Fruit fly (Drosophila melanogaster) whole organism, embryonic: ENCODE measurements around the gene Pp1-87B.

ENCODE experiments used
- Abd-B ChIP-seq: fragments of 200-800 bp; sonication (Bioruptor generic); optimal IDR thresholded peaks from 2 replicates; lab custom pipeline; 2018; ENCODE audit warnings: missing biosample characterization, mild to moderate bottlenecking, missing genetic modification characterization, moderate library complexity
- Ada2b ChIP-seq: fragments of 200-800 bp; sonication (Bioruptor generic); IDR thresholded peaks from 2 replicates; pipeline ENCODE4 v1.3.6; 2022; ENCODE audit warnings: missing biosample characterization, missing genetic modification characterization
- Atf3 ChIP-seq: fragments of 200-800 bp; sonication (Bioruptor generic); optimal IDR thresholded peaks from 3 replicates; lab custom pipeline; 2016; ENCODE audit warnings: missing biosample characterization, missing genetic modification characterization
- Awh ChIP-seq: fragments of 200-800 bp; sonication (Bioruptor generic); IDR thresholded peaks from 2 replicates; pipeline ENCODE4, ENCODE4 v1.3.6; 2022; ENCODE audit warnings: missing biosample characterization, missing genetic modification characterization
- B-H2 ChIP-seq: fragments of 200-800 bp; sonication (Bioruptor generic); optimal IDR thresholded peaks from 2 replicates; lab custom pipeline; 2018; ENCODE audit warnings: missing biosample characterization, mild to moderate bottlenecking, missing genetic modification characterization
- Bteb2 ChIP-seq: fragments of 200-800 bp; sonication (Bioruptor generic); optimal IDR thresholded peaks from 2 replicates; lab custom pipeline; 2016; ENCODE audit warnings: missing biosample characterization, missing genetic modification characterization
- CG10979 ChIP-seq: fragments of 200-800 bp; sonication (Bioruptor generic); optimal IDR thresholded peaks from 2 replicates; lab custom pipeline; 2018; ENCODE audit warnings: missing biosample characterization, mild to moderate bottlenecking, missing genetic modification characterization, moderate library complexity
- CG11093 ChIP-seq: fragments of 200-800 bp; sonication (Bioruptor generic); IDR thresholded peaks from 3 replicates; pipeline ENCODE4 v1.3.6; 2022; ENCODE audit warnings: missing biosample characterization, missing genetic modification characterization
- CG11695 ChIP-seq: fragments of 200-800 bp; sonication (Bioruptor generic); IDR thresholded peaks from 3 replicates; pipeline ENCODE4 v1.3.6; 2022; ENCODE audit warnings: missing biosample characterization, missing genetic modification characterization
- CG11696 ChIP-seq: fragments of 200-800 bp; sonication (Bioruptor generic); IDR thresholded peaks from 2 replicates; pipeline ENCODE4 v1.3.6; 2022; ENCODE audit warnings: missing biosample characterization, missing genetic modification characterization
- CG14667 ChIP-seq: fragments of 200-800 bp; sonication (Bioruptor generic); IDR thresholded peaks from 2 replicates; pipeline ENCODE4 v1.3.6; 2022; ENCODE audit warnings: missing biosample characterization, missing genetic modification characterization
- CG15011 ChIP-seq: fragments of 200-800 bp; sonication (Bioruptor generic); optimal IDR thresholded peaks from 3 replicates; lab custom pipeline; 2018; ENCODE audit warnings: missing biosample characterization, mild to moderate bottlenecking, missing genetic modification characterization
- CG1603 ChIP-seq: fragments of 200-800 bp; sonication (Bioruptor generic); optimal IDR thresholded peaks from 2 replicates; lab custom pipeline; 2019; ENCODE audit warnings: missing biosample characterization, mild to moderate bottlenecking, missing genetic modification characterization, moderate library complexity
- CG17612 ChIP-seq: fragments of 200-800 bp; sonication (Bioruptor generic); IDR thresholded peaks from 2 replicates; pipeline ENCODE4 v1.3.6; 2022; ENCODE audit warnings: missing biosample characterization, missing genetic modification characterization
- CG1832 ChIP-seq: fragments of 200-800 bp; sonication (Bioruptor generic); optimal IDR thresholded peaks from 2 replicates; lab custom pipeline; 2017; ENCODE audit warnings: missing biosample characterization, mild to moderate bottlenecking, missing genetic modification characterization, inconsistent platforms
- CG2712 ChIP-seq: fragments of 200-800 bp; optimal IDR thresholded peaks from 3 replicates; lab custom pipeline; 2019; ENCODE audit warnings: missing biosample characterization, mild to moderate bottlenecking, missing genetic modification characterization, moderate library complexity
- CG2889 ChIP-seq: fragments of 200-800 bp; sonication (Bioruptor generic); IDR thresholded peaks from 3 replicates; pipeline ENCODE4 v1.3.6; 2022; ENCODE audit warnings: missing biosample characterization, missing genetic modification characterization
- CG30431 ChIP-seq: fragments of 200-800 bp; sonication (Bioruptor generic); optimal IDR thresholded peaks from 2 replicates; lab custom pipeline; 2017; ENCODE audit warnings: missing biosample characterization, missing genetic modification characterization
- CG3407 ChIP-seq: fragments of 200-800 bp; sonication (Bioruptor generic); optimal IDR thresholded peaks from 2 replicates; lab custom pipeline; 2018; ENCODE audit warnings: missing biosample characterization, mild to moderate bottlenecking, missing genetic modification characterization
- CG34422 ChIP-seq: fragments of 200-800 bp; sonication (Bioruptor generic); IDR thresholded peaks from 3 replicates; pipeline ENCODE4 v1.3.6; 2022; ENCODE audit warnings: missing biosample characterization, missing genetic modification characterization
- CG6765 ChIP-seq: fragments of 200-800 bp; sonication (Bioruptor generic); optimal IDR thresholded peaks from 3 replicates; lab custom pipeline; 2017; ENCODE audit warnings: missing biosample characterization, mild to moderate bottlenecking, missing genetic modification characterization
- CG6791 ChIP-seq: fragments of 200-800 bp; sonication (Bioruptor generic); IDR thresholded peaks from 3 replicates; pipeline ENCODE4 v1.3.6; 2022; ENCODE audit warnings: missing biosample characterization, missing genetic modification characterization; ENCODE audit not compliant: partially characterized antibody
- CG7963 ChIP-seq: fragments of 200-800 bp; sonication (Bioruptor generic); IDR thresholded peaks from 3 replicates; pipeline ENCODE4 v1.3.6; 2022; ENCODE audit warnings: missing biosample characterization, missing genetic modification characterization; ENCODE audit not compliant: partially characterized antibody
- CG7987 ChIP-seq: fragments of 200-800 bp; sonication (Bioruptor generic); optimal IDR thresholded peaks from 2 replicates; lab custom pipeline; 2018; ENCODE audit warnings: missing biosample characterization, mild to moderate bottlenecking, missing genetic modification characterization, moderate library complexity
- CG8924 ChIP-seq: fragments of 200-800 bp; optimal IDR thresholded peaks from 3 replicates; lab custom pipeline; 2019; ENCODE audit warnings: missing biosample characterization, mild to moderate bottlenecking, missing genetic modification characterization, moderate library complexity
- CG8944 ChIP-seq: fragments of 200-800 bp; sonication (Bioruptor generic); optimal IDR thresholded peaks from 3 replicates; lab custom pipeline; 2016; ENCODE audit warnings: missing biosample characterization, missing genetic modification characterization
- CTCF ChIP-seq: fragments of 200-800 bp; sonication (Bioruptor generic); optimal IDR thresholded peaks from 2 replicates; lab custom pipeline; 2017; ENCODE audit warnings: missing biosample characterization, mild to moderate bottlenecking, missing genetic modification characterization, moderate library complexity
- CkIIα-i1 ChIP-seq: fragments of 200-800 bp; sonication (Bioruptor generic); IDR thresholded peaks from 2 replicates; pipeline ENCODE4 v1.3.6; 2022; ENCODE audit warnings: missing biosample characterization, missing genetic modification characterization
- Dbx ChIP-seq: fragments of 200-800 bp; sonication (Bioruptor generic); IDR thresholded peaks from 3 replicates; pipeline ENCODE4 v1.3.6; 2022; ENCODE audit warnings: missing biosample characterization, missing genetic modification characterization
- H15 ChIP-seq: fragments of 200-800 bp; sonication (Bioruptor generic); IDR thresholded peaks from 3 replicates; pipeline ENCODE4 v1.3.6; 2022; ENCODE audit warnings: missing biosample characterization, missing genetic modification characterization
- MBD-R2 ChIP-seq: fragments of 200-800 bp; sonication (Bioruptor generic); IDR thresholded peaks from 2 replicates; pipeline ENCODE4 v1.3.6; 2022; ENCODE audit warnings: missing biosample characterization, missing genetic modification characterization
- Mrtf ChIP-seq: fragments of 200-800 bp; sonication (Bioruptor generic); IDR thresholded peaks from 3 replicates; pipeline ENCODE4 v1.3.6; 2022; ENCODE audit warnings: missing biosample characterization, missing genetic modification characterization
- Nf-YB ChIP-seq: fragments of 200-800 bp; sonication (Bioruptor generic); optimal IDR thresholded peaks from 3 replicates; lab custom pipeline; 2019; ENCODE audit warnings: missing biosample characterization, mild to moderate bottlenecking, missing genetic modification characterization, moderate library complexity
- Oli ChIP-seq: fragments of 200-800 bp; sonication (Bioruptor generic); optimal IDR thresholded peaks from 2 replicates; lab custom pipeline; 2018; ENCODE audit warnings: missing biosample characterization, mild to moderate bottlenecking, missing genetic modification characterization, moderate library complexity
- Scr ChIP-seq: fragments of 200-800 bp; sonication (Bioruptor generic); IDR thresholded peaks from 2 replicates; pipeline ENCODE4 v1.3.6; 2022; ENCODE audit warnings: missing biosample characterization, missing genetic modification characterization; ENCODE audit not compliant: partially characterized antibody
- Six4 ChIP-seq: fragments of 200-800 bp; sonication (Bioruptor generic); optimal IDR thresholded peaks from 2 replicates; lab custom pipeline; 2016; ENCODE audit warnings: missing biosample characterization, missing genetic modification characterization
- Xrp1 ChIP-seq: fragments of 200-800 bp; sonication (Bioruptor generic); IDR thresholded peaks from 2 replicates; pipeline ENCODE4 v1.3.6; 2022; ENCODE audit warnings: missing biosample characterization, missing genetic modification characterization
- ab ChIP-seq: fragments of 200-800 bp; sonication (Bioruptor generic); optimal IDR thresholded peaks from 2 replicates; lab custom pipeline; 2016; ENCODE audit warnings: missing biosample characterization, missing genetic modification characterization
- ap ChIP-seq: fragments of 200-800 bp; sonication (Bioruptor generic); IDR thresholded peaks from 2 replicates; pipeline ENCODE4 v1.3.6; 2022; ENCODE audit warnings: missing biosample characterization, missing genetic modification characterization
- ara ChIP-seq: fragments of 200-800 bp; sonication (Bioruptor generic); IDR thresholded peaks from 2 replicates; pipeline ENCODE4 v1.3.6; 2022; ENCODE audit warnings: missing biosample characterization, missing genetic modification characterization
- crc ChIP-seq: fragments of 200-800 bp; sonication (Bioruptor generic); optimal IDR thresholded peaks from 2 replicates; lab custom pipeline; 2016; ENCODE audit warnings: missing biosample characterization, missing genetic modification characterization
- dm ChIP-seq: fragments of 200-800 bp; sonication (Bioruptor generic); optimal IDR thresholded peaks from 3 replicates; lab custom pipeline; 2016; ENCODE audit warnings: missing biosample characterization, missing genetic modification characterization
- eve ChIP-seq, 2 experiments: fragments of >200 bp; optimal IDR thresholded peaks; 2 replicates each; lab custom pipeline; 2017; ENCODE audit warnings: missing biosample characterization in 2 of 2, missing genetic modification characterization in 2 of 2
- hth ChIP-seq: fragments of >200 bp; optimal IDR thresholded peaks from 2 replicates; lab custom pipeline; 2017; ENCODE audit warnings: inconsistent platforms
- jigr1 ChIP-seq: fragments of 200-800 bp; sonication (Bioruptor generic); IDR thresholded peaks from 3 replicates; pipeline ENCODE4 v1.3.6; 2022; ENCODE audit warnings: missing biosample characterization, missing genetic modification characterization
- lov ChIP-seq, 2 experiments: fragments of 200-800 bp in 1 of 2; fragments of >200 bp in 1 of 2; sonication (Bioruptor generic) in 1 of 2; IDR thresholded peaks in 1 of 2; optimal IDR thresholded peaks in 1 of 2; 2 replicates in 1 of 2; 3 replicates in 1 of 2; pipeline versions ENCODE4 v1.3.6 to Lab custom; 2017 to 2022; ENCODE audit warnings: missing biosample characterization in 1 of 2, missing genetic modification characterization in 1 of 2
- oc ChIP-seq: fragments of 200-800 bp; sonication (Bioruptor generic); optimal IDR thresholded peaks from 2 replicates; lab custom pipeline; 2018; ENCODE audit warnings: missing biosample characterization, mild to moderate bottlenecking, missing genetic modification characterization, moderate library complexity
- pros ChIP-seq: fragments of 200-800 bp; sonication (Bioruptor generic); optimal IDR thresholded peaks from 3 replicates; lab custom pipeline; 2019; ENCODE audit warnings: missing biosample characterization, mild to moderate bottlenecking, missing genetic modification characterization, moderate library complexity
- sisA ChIP-seq: fragments of 200-800 bp; sonication (Bioruptor generic); IDR thresholded peaks from 2 replicates; pipeline ENCODE4 v1.3.6; 2022; ENCODE audit warnings: missing biosample characterization, missing genetic modification characterization
- slou ChIP-seq: fragments of 200-800 bp; sonication (Bioruptor generic); optimal IDR thresholded peaks from 3 replicates; lab custom pipeline; 2016; ENCODE audit warnings: missing biosample characterization, missing genetic modification characterization
- sob ChIP-seq: fragments of 200-800 bp; sonication (Bioruptor generic); IDR thresholded peaks from 2 replicates; pipeline ENCODE4 v1.3.6; 2022; ENCODE audit warnings: missing biosample characterization, missing genetic modification characterization
- tin ChIP-seq: fragments of 200-800 bp; sonication (Bioruptor generic); optimal IDR thresholded peaks from 3 replicates; lab custom pipeline; 2016; ENCODE audit warnings: missing biosample characterization, missing genetic modification characterization
- trem ChIP-seq: fragments of 200-800 bp; optimal IDR thresholded peaks from 3 replicates; lab custom pipeline; 2019; ENCODE audit warnings: missing biosample characterization, mild to moderate bottlenecking, missing genetic modification characterization, moderate library complexity

The Pp1-87B gene

DNA sequence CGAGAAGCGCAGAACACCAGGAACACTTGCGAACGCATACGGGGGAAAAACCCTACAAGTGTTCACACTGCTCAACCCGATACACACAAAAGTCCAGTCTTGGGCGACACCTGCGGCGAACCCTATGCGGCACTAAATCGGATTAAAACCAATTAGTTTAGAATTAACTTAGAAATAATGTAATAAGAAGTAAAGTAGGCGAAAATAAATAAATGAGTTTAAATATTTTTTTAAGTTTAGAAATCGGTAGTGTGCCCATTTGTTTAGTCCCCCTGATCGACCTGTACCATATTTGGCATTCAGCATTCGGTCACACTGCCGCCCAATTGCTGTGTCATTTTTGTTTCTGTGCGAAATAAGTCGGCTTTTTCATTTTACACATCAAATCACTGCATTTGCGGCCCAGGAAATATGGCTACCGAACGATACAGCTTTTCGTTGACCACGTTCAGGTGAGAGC is 5.3 kb upstream of the Pp1-87B start, which contains the start of gene Prosalpha2 (continued):
- TF ChIP-seq Mrtf (GFP tag; lab: Robert Waterston, UW) (no peak), CG10979 (tag; lab: Kevin White, UChicago) (no peak), CG14667 (GFP tag; lab: Robert Waterston, UW) (no peak), pros (GFP tag; lab: Kevin White, UChicago) (no peak), H15 (no peak), tin (GFP tag; lab: Kevin White, UChicago) (no peak), sob (no peak), ara (GFP tag; lab: Robert Waterston, UW) (no peak), CG3407 (GFP tag; lab: Kevin White, UChicago) (no peak), crc (GFP tag; lab: Kevin White, UChicago) (no peak), CG8924 (tag; lab: Kevin White, UChicago) (peak; percentile 11), CG17612 (GFP tag; lab: Robert Waterston, UW) (no peak), CG7963 (GFP tag; lab: Robert Waterston, UW) (no peak), CG1832 (GFP tag; lab: Kevin White, UChicago) (no peak), sisA (no peak), Oli (tag; lab: Kevin White, UChicago) (no peak), ap (GFP tag; lab: Robert Waterston, UW) (no peak), Xrp1 (GFP tag; lab: Robert Waterston, UW) (no peak), oc (tag; lab: Kevin White, UChicago) (no peak), CG15011 (GFP tag; lab: Kevin White, UChicago) (no peak), Awh (GFP tag; lab: Robert Waterston, UW) (no peak), trem (tag; lab: Kevin White, UChicago) (peak; percentile 80), CG2712 (peak; percentile 28), CG11695 (no peak), CG30431 (GFP tag; lab: Kevin White, UChicago) (no peak), CG1603 (peak; percentile 55), eve (GFP tag; optimal IDR thresholded peaks at IDR 0.05; lab: Kevin White, UChicago) (no peak), CG11696 (no peak), hth (lab: Kevin White, UChicago) (no peak), CG8944 (no peak), ab (GFP tag; lab: Kevin White, UChicago) (no peak), CG6765 (GFP tag; lab: Kevin White, UChicago) (no peak), CG2889 (GFP tag; lab: Robert Waterston, UW) (no peak), Atf3 (GFP tag; lab: Kevin White, UChicago) (no peak), CG6791 (GFP tag; lab: Robert Waterston, UW) (no peak), Nf-YB (GFP tag; lab: Kevin White, UChicago) (no peak), CG11093 (GFP tag; lab: Robert Waterston, UW) (no peak; the same call in 2 of the 3 replicates), Scr (GFP tag; lab: Robert Waterston, UW) (no peak), Dbx (no peak), Abd-B (GFP tag; lab: Kevin White, UChicago) (no peak), Six4 (GFP tag; lab: Kevin White, UChicago) (no peak), Bteb2 (GFP tag; lab: Kevin White, UChicago) (no peak), CG7987 (GFP tag; lab: Kevin White, UChicago) (no peak), lov (optimal IDR thresholded peaks at IDR 0.05; lab: Kevin White, UChicago) (no peak), lov (GFP tag; IDR thresholded peaks at IDR 0.05; lab: Robert Waterston, UW) (no peak), slou (GFP tag; lab: Kevin White, UChicago) (no peak), Ada2b (GFP tag; lab: Robert Waterston, UW) (no peak), jigr1 (GFP tag; lab: Robert Waterston, UW) (no peak; the same call in 2 of the 3 replicates), MBD-R2 (GFP tag; lab: Robert Waterston, UW) (peak; percentile 82), CkIIα-i1 (no peak), B-H2 (GFP tag; lab: Kevin White, UChicago) (no peak), CG34422 (GFP tag; lab: Robert Waterston, UW) (no peak), dm (GFP tag; lab: Kevin White, UChicago) (no peak), CTCF (GFP tag; lab: Kevin White, UChicago) (peak; percentile 9)
